Worm (Caenorhabditis elegans) whole organism, L3 larva: ENCODE results near the gene vps-41.
A peak's percentile ranks its signal among the peaks of the same experiment; 100 is the strongest.

Experiments used
- R02D3.7 ChIP-seq: fragments of 150-350 bp; optimal IDR thresholded peaks from 2 replicates; lab custom pipeline; 2014; ENCODE audit warnings: missing biosample characterization, missing genetic modification characterization
- ZK546.5 ChIP-seq: sonication (generic microtip); optimal IDR thresholded peaks from 2 replicates; lab custom pipeline; 2017; ENCODE audit warnings: missing biosample characterization, missing genetic modification characterization
- aly-2 ChIP-seq: fragments of 150-350 bp; optimal IDR thresholded peaks from 2 replicates; lab custom pipeline; 2014; ENCODE audit warnings: missing biosample characterization, missing genetic modification characterization
- ama-1 ChIP-seq: fragments of 150-350 bp; optimal IDR thresholded peaks from 2 replicates; lab custom pipeline; 2018
- ceh-16 ChIP-seq: sonication (generic microtip); optimal IDR thresholded peaks from 2 replicates; lab custom pipeline; 2017; ENCODE audit warnings: missing biosample characterization, missing genetic modification characterization
- ceh-28 ChIP-seq: fragments of 150-350 bp; optimal IDR thresholded peaks from 2 replicates; lab custom pipeline; 2014; ENCODE audit warnings: missing biosample characterization, missing genetic modification reagents, missing genetic modification characterization
- ceh-9 ChIP-seq: sonication (generic microtip); optimal IDR thresholded peaks from 2 replicates; lab custom pipeline; 2018; ENCODE audit warnings: missing biosample characterization, missing genetic modification characterization
- daf-12 ChIP-seq: fragments of 150-350 bp; optimal IDR thresholded peaks from 2 replicates; lab custom pipeline; 2014; ENCODE audit warnings: missing biosample characterization, missing genetic modification reagents, missing genetic modification characterization
- egl-27 ChIP-seq: sonication (generic microtip); optimal IDR thresholded peaks from 4 replicates; lab custom pipeline; 2017; ENCODE audit warnings: missing biosample characterization, missing genetic modification reagents, missing genetic modification characterization
- egl-5 ChIP-seq: fragments of 150-350 bp; optimal IDR thresholded peaks from 2 replicates; lab custom pipeline; 2017; ENCODE audit warnings: missing biosample characterization, missing genetic modification reagents, missing genetic modification characterization, inconsistent platforms
- elt-1 ChIP-seq: fragments of 150-350 bp; optimal IDR thresholded peaks from 2 replicates; lab custom pipeline; 2014; ENCODE audit warnings: missing biosample characterization, missing genetic modification characterization
- elt-2 ChIP-seq: sonication (generic microtip); optimal IDR thresholded peaks from 2 replicates; lab custom pipeline; 2016; ENCODE audit warnings: missing genetic modification reagents, mild to moderate bottlenecking, missing genetic modification characterization, missing compliant biosample characterization
- elt-3 ChIP-seq, 3 experiments: fragments of 150-350 bp in 1 of 3; sonication (generic microtip) in 2 of 3; optimal IDR thresholded peaks; 2 replicates in 2 of 3; 4 replicates in 1 of 3; lab custom pipeline; 2014 to 2017; ENCODE audit warnings: missing biosample characterization in 3 of 3, missing genetic modification characterization in 3 of 3
- eor-1 ChIP-seq, 2 experiments: fragments of 150-350 bp; optimal IDR thresholded peaks; 2 replicates each; lab custom pipeline; 2014 to 2018; ENCODE audit warnings: missing biosample characterization in 2 of 2, missing genetic modification characterization in 2 of 2
- fkh-10 ChIP-seq: sonication (generic microtip); optimal IDR thresholded peaks from 2 replicates; lab custom pipeline; 2017; ENCODE audit warnings: missing biosample characterization, missing genetic modification reagents, missing genetic modification characterization
- fos-1 ChIP-seq: fragments of 150-350 bp; optimal IDR thresholded peaks from 2 replicates; lab custom pipeline; 2014; ENCODE audit warnings: missing biosample characterization, missing genetic modification characterization
- hmg-11 ChIP-seq: sonication (generic microtip); optimal IDR thresholded peaks from 2 replicates; lab custom pipeline; 2016; ENCODE audit warnings: missing genetic modification characterization, missing compliant biosample characterization
- lin-15B ChIP-seq: fragments of 150-350 bp; optimal IDR thresholded peaks from 2 replicates; lab custom pipeline; 2014; ENCODE audit warnings: missing biosample characterization, missing genetic modification characterization
- lin-39 ChIP-seq: fragments of 150-350 bp; optimal IDR thresholded peaks from 2 replicates; lab custom pipeline; 2018; ENCODE audit warnings: missing biosample characterization, missing genetic modification reagents, missing genetic modification characterization
- mml-1 ChIP-seq: fragments of 150-350 bp; sonication (generic microtip); optimal IDR thresholded peaks from 3 replicates; lab custom pipeline; 2014; ENCODE audit warnings: missing biosample characterization, missing genetic modification characterization
- nfya-1 ChIP-seq: sonication (generic microtip); optimal IDR thresholded peaks from 2 replicates; lab custom pipeline; 2017; ENCODE audit warnings: missing genetic modification characterization, mild to moderate bottlenecking, missing compliant biosample characterization, antibody characterized with exemption, moderate library complexity; ENCODE audit not compliant: insufficient read depth
- nhr-11 ChIP-seq: fragments of 150-350 bp; optimal IDR thresholded peaks from 2 replicates; lab custom pipeline; 2014; ENCODE audit warnings: missing biosample characterization, missing genetic modification characterization
- nhr-23 ChIP-seq: fragments of 150-350 bp; optimal IDR thresholded peaks from 2 replicates; lab custom pipeline; 2014; ENCODE audit warnings: missing biosample characterization, missing genetic modification reagents, missing genetic modification characterization
- nhr-237 ChIP-seq: fragments of 150-350 bp; optimal IDR thresholded peaks from 2 replicates; lab custom pipeline; 2014; ENCODE audit warnings: missing biosample characterization, missing genetic modification characterization
- nhr-43 ChIP-seq: sonication (generic microtip); optimal IDR thresholded peaks from 2 replicates; lab custom pipeline; 2016; ENCODE audit warnings: mild to moderate bottlenecking, missing genetic modification characterization, missing compliant biosample characterization; ENCODE audit not compliant: poor library complexity, severe bottlenecking
- nhr-67 ChIP-seq: fragments of 150-350 bp; optimal IDR thresholded peaks from 2 replicates; lab custom pipeline; 2014; ENCODE audit warnings: missing biosample characterization, missing genetic modification characterization
- nhr-76 ChIP-seq: fragments of 150-350 bp; sonication (generic microtip); optimal IDR thresholded peaks from 5 replicates; lab custom pipeline; 2014; ENCODE audit warnings: missing biosample characterization, missing genetic modification characterization
- pha-4 ChIP-seq: fragments of 150-350 bp; optimal IDR thresholded peaks from 2 replicates; lab custom pipeline; 2014; ENCODE audit warnings: missing biosample characterization, missing genetic modification reagents, missing genetic modification characterization
- pqm-1 ChIP-seq: fragments of 150-350 bp; optimal IDR thresholded peaks from 2 replicates; lab custom pipeline; 2017; ENCODE audit warnings: missing biosample characterization, missing genetic modification characterization, inconsistent platforms
- sea-2 ChIP-seq: fragments of 150-350 bp; sonication (generic microtip); optimal IDR thresholded peaks from 4 replicates; lab custom pipeline; 2014; ENCODE audit warnings: missing biosample characterization, missing genetic modification reagents, missing genetic modification characterization
- snpc-4 ChIP-seq: fragments of 150-350 bp; optimal IDR thresholded peaks from 2 replicates; lab custom pipeline; 2014; ENCODE audit warnings: missing biosample characterization, missing genetic modification characterization
- tbx-2 ChIP-seq: sonication (generic microtip); optimal IDR thresholded peaks from 2 replicates; lab custom pipeline; 2016; ENCODE audit warnings: mild to moderate bottlenecking, missing genetic modification characterization, missing compliant biosample characterization
- unc-39 ChIP-seq: sonication (generic microtip); optimal IDR thresholded peaks from 4 replicates; lab custom pipeline; 2017; ENCODE audit warnings: missing biosample characterization, missing genetic modification characterization
- unc-62 ChIP-seq: fragments of 150-350 bp; sonication (generic microtip); optimal IDR thresholded peaks from 4 replicates; lab custom pipeline; 2014; ENCODE audit warnings: missing biosample characterization, missing genetic modification reagents, missing genetic modification characterization
- zag-1 ChIP-seq: fragments of 150-350 bp; optimal IDR thresholded peaks from 2 replicates; lab custom pipeline; 2014; ENCODE audit warnings: missing biosample characterization, missing genetic modification characterization
- ztf-11 ChIP-seq: fragments of 150-350 bp; optimal IDR thresholded peaks from 2 replicates; lab custom pipeline; 2014; ENCODE audit warnings: missing biosample characterization, missing genetic modification characterization

vps-41 gene

ce11 chrX:5275209-5275608 is 8.4 kb upstream of the vps-41 start, which contains the start of gene hst-6 (continued):
- TF ChIP-seq zag-1 (tag; lab: Kevin White, UChicago) = no peak
- TF ChIP-seq nhr-67 (tag; lab: Kevin White, UChicago) = no peak
- TF ChIP-seq ceh-28 (tag; lab: Kevin White, UChicago) = peak; percentile 35
- no peak for TF ChIP-seq nhr-11
- no peak for TF ChIP-seq tbx-2 (tag; lab: Kevin White, UChicago)
- TF ChIP-seq nhr-43 (tag; lab: Kevin White, UChicago) = peak; percentile 29
- no peak for TF ChIP-seq eor-1 (tag; optimal IDR thresholded peaks at IDR 0.05; lab: Kevin White, UChicago)
- TF ChIP-seq egl-5 (tag; lab: Kevin White, UChicago) = peak; percentile 55
- TF ChIP-seq hmg-11 (tag; lab: Kevin White, UChicago) = peak; percentile 78
- TF ChIP-seq ceh-16 (tag; lab: Kevin White, UChicago) = no peak
- peak; percentile 75 for TF ChIP-seq snpc-4 (tag; lab: Kevin White, UChicago)
- peak; percentile 68 for TF ChIP-seq lin-15B
- TF ChIP-seq elt-1 = no peak

- TF ChIP-seq nhr-76 (tag; lab: Kevin White, UChicago) (no peak), elt-3 (tag; optimal IDR thresholded peaks at IDR 0.05; lab: Kevin White, UChicago) (no peak), unc-39 (tag; lab: Kevin White, UChicago) (no peak), sea-2 (no peak), nhr-237 (no peak), ceh-9 (tag; lab: Kevin White, UChicago) (no peak), tbx-2 (tag; lab: Kevin White, UChicago) (no peak)
These were observed 6.9 kb upstream of the vps-41 start for ce11 chrX:5276772-5277171.

ce11 chrX:5278249-5278648 is 5.4 kb upstream of the vps-41 start:
- TF ChIP-seq elt-3 (tag; optimal IDR thresholded peaks at IDR 0.05; lab: Kevin White, UChicago) (no peak), nfya-1 (tag; lab: Kevin White, UChicago) (no peak), ceh-9 (tag; lab: Kevin White, UChicago) (no peak), nhr-76 (tag; lab: Kevin White, UChicago) (no peak), fkh-10 (GFP tag; lab: Kevin White, UChicago) (no peak), egl-5 (tag; lab: Kevin White, UChicago) (no peak), sea-2 (no peak), aly-2 (no peak), ceh-16 (tag; lab: Kevin White, UChicago) (no peak), lin-15B (no peak), elt-1 (no peak), pha-4 (tag; lab: Kevin White, UChicago) (no peak), pqm-1 (tag; lab: Kevin White, UChicago) (no peak), daf-12 (tag; lab: Kevin White, UChicago) (no peak), ama-1 (lab: Kevin White, UChicago) (no peak), nhr-43 (tag; lab: Kevin White, UChicago) (no peak), fos-1 (tag; lab: Kevin White, UChicago) (no peak), nhr-237 (no peak), nhr-11 (no peak), elt-2 (tag; lab: Kevin White, UChicago) (no peak)

ce11 chrX:5279170-5279635 is 4.4 kb upstream of the vps-41 start, which contains the start of gene Y34B4A.2:
Y34B4A.2 (plus strand) TSS chrX:5279497.
- TF ChIP-seq egl-27 (tag; lab: Kevin White, UChicago) (no peak), pqm-1 (tag; lab: Kevin White, UChicago) (peak; percentile 53), R02D3.7 (tag; lab: Kevin White, UChicago) (peak; percentile 89), pha-4 (tag; lab: Kevin White, UChicago) (peak; percentile 45), elt-2 (tag; lab: Kevin White, UChicago) (peak; percentile 91), zag-1 (tag; lab: Kevin White, UChicago) (no peak), nfya-1 (tag; lab: Kevin White, UChicago) (peak; percentile 43), lin-15B (peak; percentile 41)
- TF ChIP-seq, all 47 proteins: peak for 6

- TF ChIP-seq R02D3.7 (tag; lab: Kevin White, UChicago) (no peak), mml-1 (no peak), ama-1 (lab: Kevin White, UChicago) (no peak), nhr-23 (no peak), ztf-11 (tag; lab: Kevin White, UChicago) (no peak), daf-12 (tag; lab: Kevin White, UChicago) (no peak), ZK546.5 (no peak), eor-1 (tag; optimal IDR thresholded peaks at IDR 0.05; lab: Kevin White, UChicago) (no peak), lin-39 (no peak), nfya-1 (tag; lab: Kevin White, UChicago) (no peak), ceh-28 (tag; lab: Kevin White, UChicago) (no peak), zag-1 (tag; lab: Kevin White, UChicago) (no peak), hmg-11 (tag; lab: Kevin White, UChicago) (no peak), snpc-4 (tag; lab: Kevin White, UChicago) (no peak), unc-62 (GFP tag; lab: Kevin White, UChicago) (no peak)
These were observed 4.0 kb upstream of the vps-41 start, which contains the start of gene rga-8 for ce11 chrX:5279674-5280073. rga-8 (minus strand) TSS chrX:5279774.
